Worm (Caenorhabditis elegans) whole organism, young adult: ENCODE measurements around the gene sqv-2.

Source experiments
- F39B2.1 ChIP-seq: fragments of 200-800 bp; sonication (Bioruptor generic); IDR thresholded peaks from 2 replicates; pipeline ENCODE4 v1.3.6; 2022; ENCODE audit warnings: missing genetic modification reagents, missing genetic modification characterization, missing compliant biosample characterization
- F57A8.1 ChIP-seq: fragments of 200-800 bp; sonication (Bioruptor generic); optimal IDR thresholded peaks from 2 replicates; lab custom pipeline; 2018; ENCODE audit warnings: mild to moderate bottlenecking, missing genetic modification characterization, moderate library complexity, missing compliant biosample characterization

- TF ChIP-seq F57A8.1 (no peak), F39B2.1 (GFP tag; lab: Robert Waterston, UW) (no peak)
These were observed 9.4 kb downstream of the sqv-2 start, which contains the start of gene pigw-1 for ce11 chrII:2884810-2885209.
